Fruit fly (Drosophila melanogaster) whole organism, embryonic: ENCODE results near the gene oxt.

Experiments used
- Atf-2 ChIP-seq: fragments of 200-800 bp; sonication (Bioruptor generic); optimal IDR thresholded peaks from 2 replicates; lab custom pipeline; 2016; ENCODE audit warnings: missing biosample characterization, missing genetic modification characterization
- B-H1 ChIP-seq: fragments of 200-800 bp; sonication (Bioruptor generic); IDR thresholded peaks from 3 replicates; pipeline ENCODE4 v1.3.6; 2022; ENCODE audit warnings: missing biosample characterization, missing genetic modification characterization
- Bdp1 ChIP-seq: fragments of 200-800 bp; sonication (Bioruptor generic); optimal IDR thresholded peaks from 3 replicates; lab custom pipeline; 2016; ENCODE audit warnings: missing biosample characterization, missing genetic modification characterization
- CG10321 ChIP-seq: fragments of 200-800 bp; sonication (Bioruptor generic); IDR thresholded peaks from 2 replicates; pipeline ENCODE4 v1.3.6; 2022; ENCODE audit warnings: missing biosample characterization, missing genetic modification characterization
- CG13287 ChIP-seq: fragments of 200-800 bp; sonication (Bioruptor generic); IDR thresholded peaks from 2 replicates; pipeline ENCODE4 v1.3.6; 2022; ENCODE audit warnings: missing biosample characterization, missing genetic modification characterization; ENCODE audit not compliant: partially characterized antibody
- CG13894 ChIP-seq: fragments of 200-800 bp; sonication (Bioruptor generic); optimal IDR thresholded peaks from 3 replicates; lab custom pipeline; 2018; ENCODE audit warnings: missing biosample characterization, mild to moderate bottlenecking, missing genetic modification characterization, moderate library complexity
- CG15514 ChIP-seq: fragments of 200-800 bp; sonication (Bioruptor generic); optimal IDR thresholded peaks from 3 replicates; lab custom pipeline; 2017; ENCODE audit warnings: missing biosample characterization, missing genetic modification characterization, mild to moderate bottlenecking, moderate library complexity, missing genetic modification reagents
- CG18262 ChIP-seq: fragments of 200-800 bp; optimal IDR thresholded peaks from 3 replicates; lab custom pipeline; 2019; ENCODE audit warnings: missing biosample characterization, mild to moderate bottlenecking, missing genetic modification characterization, moderate library complexity
- CG2202 ChIP-seq: fragments of 200-800 bp; sonication (Bioruptor generic); optimal IDR thresholded peaks from 2 replicates; lab custom pipeline; 2018; ENCODE audit warnings: missing biosample characterization, mild to moderate bottlenecking, missing genetic modification characterization
- CG2889 ChIP-seq: fragments of 200-800 bp; sonication (Bioruptor generic); IDR thresholded peaks from 3 replicates; pipeline ENCODE4 v1.3.6; 2022; ENCODE audit warnings: missing biosample characterization, missing genetic modification characterization
- CG31224 ChIP-seq: fragments of 200-800 bp; sonication (Bioruptor generic); IDR thresholded peaks from 2 replicates; pipeline ENCODE4 v1.3.6; 2022; ENCODE audit warnings: missing biosample characterization, missing genetic modification characterization
- CG33213 ChIP-seq: fragments of 200-800 bp; sonication (Bioruptor generic); optimal IDR thresholded peaks from 3 replicates; lab custom pipeline; 2016; ENCODE audit warnings: missing biosample characterization, missing genetic modification characterization
- CG33557 ChIP-seq: fragments of 200-800 bp; sonication (Bioruptor generic); optimal IDR thresholded peaks from 2 replicates; lab custom pipeline; 2019; ENCODE audit warnings: missing biosample characterization, mild to moderate bottlenecking, missing genetic modification characterization, moderate library complexity
- CG4328 ChIP-seq: fragments of 200-800 bp; sonication (Bioruptor generic); optimal IDR thresholded peaks from 3 replicates; lab custom pipeline; 2017; ENCODE audit warnings: missing biosample characterization, missing genetic modification reagents, missing genetic modification characterization
- CG4404 ChIP-seq: fragments of 200-800 bp; sonication (Bioruptor generic); IDR thresholded peaks from 2 replicates; pipeline ENCODE4 v1.3.6; 2022; ENCODE audit warnings: missing biosample characterization, missing genetic modification characterization
- CG5245 ChIP-seq: fragments of 200-800 bp; sonication (Bioruptor generic); optimal IDR thresholded peaks from 3 replicates; lab custom pipeline; 2016; ENCODE audit warnings: missing biosample characterization, missing genetic modification characterization
- CG6854 ChIP-seq: fragments of 200-800 bp; sonication (Bioruptor generic); optimal IDR thresholded peaks from 3 replicates; lab custom pipeline; 2017; ENCODE audit warnings: missing biosample characterization, mild to moderate bottlenecking, missing genetic modification characterization
- CG7745 ChIP-seq: fragments of 200-800 bp; sonication (Bioruptor generic); optimal IDR thresholded peaks from 2 replicates; lab custom pipeline; 2018; ENCODE audit warnings: missing biosample characterization, mild to moderate bottlenecking, missing genetic modification characterization, moderate library complexity
- CG9932 ChIP-seq: fragments of 200-800 bp; sonication (Bioruptor generic); IDR thresholded peaks from 2 replicates; pipeline ENCODE4 v1.3.6; 2022; ENCODE audit warnings: missing biosample characterization, missing genetic modification characterization
- CHES-1-like ChIP-seq: fragments of 200-800 bp; sonication (Bioruptor generic); optimal IDR thresholded peaks from 2 replicates; lab custom pipeline; 2016; ENCODE audit warnings: missing biosample characterization, missing genetic modification characterization
- Dad ChIP-seq: fragments of 200-800 bp; sonication (Bioruptor generic); optimal IDR thresholded peaks from 3 replicates; lab custom pipeline; 2016; ENCODE audit warnings: missing biosample characterization, missing genetic modification characterization
- Dp ChIP-seq: fragments of 200-800 bp; sonication (Bioruptor generic); optimal IDR thresholded peaks from 2 replicates; lab custom pipeline; 2018; ENCODE audit warnings: missing biosample characterization, mild to moderate bottlenecking, missing genetic modification characterization, moderate library complexity
- Gug ChIP-seq: fragments of 200-800 bp; sonication (Bioruptor generic); IDR thresholded peaks from 4 replicates; pipeline ENCODE4 v1.3.6; 2022; ENCODE audit warnings: missing biosample characterization, missing genetic modification characterization
- HLH3B ChIP-seq: fragments of 200-800 bp; sonication (Bioruptor generic); IDR thresholded peaks from 2 replicates; pipeline ENCODE4 v1.3.6; 2022; ENCODE audit warnings: missing biosample characterization, missing genetic modification characterization
- HLHmδ ChIP-seq: fragments of 200-800 bp; sonication (Bioruptor generic); optimal IDR thresholded peaks from 2 replicates; lab custom pipeline; 2018; ENCODE audit warnings: missing biosample characterization, mild to moderate bottlenecking, missing genetic modification characterization, moderate library complexity
- Mad ChIP-seq: fragments of 200-800 bp; sonication (Bioruptor generic); optimal IDR thresholded peaks from 2 replicates; lab custom pipeline; 2016; ENCODE audit warnings: missing biosample characterization, missing genetic modification characterization
- NfI ChIP-seq: fragments of 200-800 bp; sonication (Bioruptor generic); optimal IDR thresholded peaks from 3 replicates; lab custom pipeline; 2018; ENCODE audit warnings: missing biosample characterization, mild to moderate bottlenecking, missing genetic modification characterization, moderate library complexity
- Ssrp ChIP-seq: fragments of 200-800 bp; sonication (Bioruptor generic); optimal IDR thresholded peaks from 2 replicates; lab custom pipeline; 2018; ENCODE audit warnings: missing biosample characterization, mild to moderate bottlenecking, missing genetic modification characterization, moderate library complexity
- Usf ChIP-seq: fragments of 200-800 bp; sonication (Bioruptor generic); optimal IDR thresholded peaks from 2 replicates; lab custom pipeline; 2017; ENCODE audit warnings: missing genotype, missing biosample characterization, missing genetic modification characterization
- Vsx1 ChIP-seq: fragments of 200-800 bp; sonication (Bioruptor generic); optimal IDR thresholded peaks from 2 replicates; lab custom pipeline; 2017; ENCODE audit warnings: missing biosample characterization, mild to moderate bottlenecking, missing genetic modification characterization, missing genetic modification reagents
- Xrp1 ChIP-seq: fragments of 200-800 bp; sonication (Bioruptor generic); IDR thresholded peaks from 2 replicates; pipeline ENCODE4 v1.3.6; 2022; ENCODE audit warnings: missing biosample characterization, missing genetic modification characterization
- YL-1 ChIP-seq: fragments of 200-800 bp; sonication (Bioruptor generic); optimal IDR thresholded peaks from 3 replicates; lab custom pipeline; 2017; ENCODE audit warnings: missing biosample characterization, mild to moderate bottlenecking, missing genetic modification characterization
- croc ChIP-seq: fragments of 200-800 bp; sonication (Bioruptor generic); conservative IDR thresholded peaks from 3 replicates; pipeline ENCODE4 v1.3.6; 2022; ENCODE audit warnings: missing biosample characterization, missing genetic modification characterization
- da ChIP-seq: fragments of 200-800 bp; sonication (Bioruptor generic); optimal IDR thresholded peaks from 2 replicates; lab custom pipeline; 2016; ENCODE audit warnings: missing biosample characterization, missing genetic modification characterization
- dati ChIP-seq: fragments of 200-800 bp; sonication (Bioruptor generic); IDR thresholded peaks from 2 replicates; pipeline ENCODE4 v1.3.6; 2022; ENCODE audit warnings: missing biosample characterization, missing genetic modification characterization
- dimm ChIP-seq: fragments of 200-800 bp; sonication (Bioruptor generic); IDR thresholded peaks from 2 replicates; pipeline ENCODE4 v1.3.6; 2022; ENCODE audit warnings: missing biosample characterization, missing genetic modification characterization
- ewg ChIP-seq: fragments of 200-800 bp; sonication (Bioruptor generic); optimal IDR thresholded peaks from 3 replicates; lab custom pipeline; 2017; ENCODE audit warnings: mild to moderate bottlenecking, missing biosample characterization, missing genetic modification reagents, missing genetic modification characterization
- fd102C ChIP-seq: fragments of 200-800 bp; sonication (Bioruptor generic); optimal IDR thresholded peaks from 2 replicates; lab custom pipeline; 2018; ENCODE audit warnings: missing biosample characterization, mild to moderate bottlenecking, missing genetic modification characterization, moderate library complexity
- fd64A ChIP-seq: fragments of 200-800 bp; sonication (Bioruptor generic); optimal IDR thresholded peaks from 3 replicates; lab custom pipeline; 2018; ENCODE audit warnings: missing biosample characterization, mild to moderate bottlenecking, missing genetic modification characterization
- fru ChIP-seq: fragments of >200 bp; optimal IDR thresholded peaks from 2 replicates; lab custom pipeline; 2017
- h ChIP-seq: fragments of >200 bp; optimal IDR thresholded peaks from 2 replicates; lab custom pipeline; 2017
- jing ChIP-seq: fragments of 200-800 bp; sonication (Bioruptor generic); optimal IDR thresholded peaks from 2 replicates; lab custom pipeline; 2018; ENCODE audit warnings: missing biosample characterization, mild to moderate bottlenecking, missing genetic modification characterization
- klu ChIP-seq: fragments of 200-800 bp; sonication (Bioruptor generic); IDR thresholded peaks from 2 replicates; pipeline ENCODE4 v1.3.6; 2022; ENCODE audit warnings: missing biosample characterization, missing genetic modification characterization
- lbe ChIP-seq: fragments of 200-800 bp; sonication (Bioruptor generic); optimal IDR thresholded peaks from 2 replicates; lab custom pipeline; 2016; ENCODE audit warnings: missing biosample characterization, mild to moderate bottlenecking, missing genetic modification characterization
- mld ChIP-seq: fragments of 200-800 bp; sonication (Bioruptor generic); IDR thresholded peaks from 3 replicates; pipeline ENCODE4 v1.3.6; 2022; ENCODE audit warnings: missing biosample characterization, missing genetic modification characterization; ENCODE audit not compliant: partially characterized antibody
- row ChIP-seq: fragments of 200-800 bp; sonication (Bioruptor generic); IDR thresholded peaks from 3 replicates; pipeline ENCODE4 v1.3.6; 2022; ENCODE audit warnings: missing biosample characterization, missing genetic modification characterization
- sima ChIP-seq: fragments of 200-800 bp; sonication (Bioruptor generic); optimal IDR thresholded peaks from 2 replicates; lab custom pipeline; 2016; ENCODE audit warnings: missing biosample characterization, missing genetic modification characterization
- slp2 ChIP-seq: fragments of 200-800 bp; sonication (Bioruptor generic); optimal IDR thresholded peaks from 2 replicates; lab custom pipeline; 2016; ENCODE audit warnings: missing biosample characterization, missing genetic modification characterization
- sr ChIP-seq: fragments of 200-800 bp; sonication (Bioruptor generic); IDR thresholded peaks from 3 replicates; pipeline ENCODE4 v1.3.6; 2022; ENCODE audit warnings: missing biosample characterization, missing genetic modification characterization
- tll ChIP-seq, 2 experiments: fragments of 200-800 bp in 1 of 2; fragments of >200 bp in 1 of 2; sonication (Bioruptor generic) in 1 of 2; optimal IDR thresholded peaks; 2 replicates each; lab custom pipeline; 2017 to 2019; ENCODE audit warnings: missing biosample characterization in 2 of 2, missing genetic modification characterization in 2 of 2, mild to moderate bottlenecking in 1 of 2, moderate library complexity in 1 of 2
- yki ChIP-seq: fragments of >200 bp; optimal IDR thresholded peaks from 3 replicates; lab custom pipeline; 2018
- zfh2 ChIP-seq: fragments of 200-800 bp; sonication (Bioruptor generic); optimal IDR thresholded peaks from 2 replicates; lab custom pipeline; 2016; ENCODE audit warnings: missing biosample characterization, missing genetic modification characterization

The oxt gene

DNA sequence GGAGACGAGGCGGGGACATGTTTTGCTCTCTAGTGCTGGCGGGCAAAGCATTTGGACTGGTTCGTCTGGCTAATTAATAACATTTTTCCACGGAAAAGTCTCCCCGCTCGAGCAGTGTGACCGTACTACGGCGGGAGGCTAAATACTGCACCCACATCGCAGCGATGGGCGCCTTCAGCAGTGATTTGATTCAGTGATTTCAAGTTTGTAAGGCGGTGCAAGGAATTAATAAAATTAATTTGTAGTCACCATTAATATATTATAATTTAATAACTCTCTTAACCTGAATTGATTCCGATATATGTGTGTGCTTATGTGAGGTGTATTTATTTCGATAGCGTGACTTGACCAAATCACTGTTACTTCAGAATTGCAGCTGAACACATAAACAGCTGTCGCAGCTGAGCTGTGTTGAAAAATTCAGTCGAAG is at the start of gene oxt, which contains the start of gene CG13807 (continued):
- TF ChIP-seq dimm (GFP tag; lab: Robert Waterston, UW) (peak; percentile 76), CG33213 (peak; percentile 73), Bdp1 (GFP tag; lab: Kevin White, UChicago) (peak; percentile 53), zfh2 (peak; percentile 76), Vsx1 (peak; percentile 94), jing (GFP tag; lab: Kevin White, UChicago) (peak; percentile 72), CG2202 (tag; lab: Kevin White, UChicago) (peak; percentile 65), NfI (GFP tag; lab: Kevin White, UChicago) (peak; percentile 92), ewg (GFP tag; lab: Kevin White, UChicago) (peak; percentile 80), Usf (GFP tag; lab: Kevin White, UChicago) (peak; percentile 80), CG18262 (peak; percentile 86), row (peak; percentile 97), CG7745 (no peak), fd102C (GFP tag; lab: Kevin White, UChicago) (peak; percentile 42), B-H1 (peak; percentile 89), CG13287 (peak; percentile 62), mld (GFP tag; lab: Robert Waterston, UW) (no peak), sima (no peak), YL-1 (GFP tag; lab: Kevin White, UChicago) (peak; percentile 87), Gug (GFP tag; lab: Robert Waterston, UW) (peak; percentile 91), CG31224 (peak; percentile 77), CG9932 (GFP tag; lab: Robert Waterston, UW) (peak; percentile 92), CG4328 (GFP tag; lab: Kevin White, UChicago) (peak; percentile 76), HLHmδ (GFP tag; lab: Kevin White, UChicago) (no peak), tll (GFP tag; optimal IDR thresholded peaks at IDR 0.05; lab: Kevin White, UChicago) (peak in 1 of 2 experiments; percentile 59), CHES-1-like (GFP tag; lab: Kevin White, UChicago) (no peak), lbe (GFP tag; lab: Kevin White, UChicago) (no peak), slp2 (peak; percentile 42), croc (GFP tag; lab: Robert Waterston, UW) (peak; percentile 84), yki (lab: Kevin White, UChicago) (no peak), sr (GFP tag; lab: Robert Waterston, UW) (peak; percentile 44; the same call in 1 of the 3 replicates), Mad (GFP tag; lab: Kevin White, UChicago) (peak; percentile 75), Atf-2 (GFP tag; lab: Kevin White, UChicago) (peak; percentile 17), da (GFP tag; lab: Kevin White, UChicago) (peak; percentile 30), CG5245 (GFP tag; lab: Kevin White, UChicago) (peak; percentile 80), Dad (GFP tag; lab: Kevin White, UChicago) (peak; percentile 39), fru (no peak), CG4404 (GFP tag; lab: Robert Waterston, UW) (peak; percentile 82), dati (GFP tag; lab: Robert Waterston, UW) (0 out of 2 replicates have a peak, but pooled peaks have one; percentile 35), Dp (GFP tag; lab: Kevin White, UChicago) (peak; percentile 23), HLH3B (GFP tag; lab: Robert Waterston, UW) (peak; percentile 82), klu (GFP tag; lab: Robert Waterston, UW) (peak; percentile 83), Ssrp (tag; lab: Kevin White, UChicago) (peak; percentile 86), CG10321 (GFP tag; lab: Robert Waterston, UW) (peak; percentile 47; the same call in 1 of the 2 replicates), Xrp1 (GFP tag; lab: Robert Waterston, UW) (peak; percentile 93), CG15514 (peak; percentile 79), CG6854 (GFP tag; lab: Kevin White, UChicago) (peak; percentile 39), CG13894 (tag; lab: Kevin White, UChicago) (peak; percentile 77), CG2889 (peak; percentile 79), fd64A (peak; percentile 66), CG33557 (GFP tag; lab: Kevin White, UChicago) (peak; percentile 80), h (lab: Kevin White, UChicago) (no peak)
